Worm (Caenorhabditis elegans) whole organism, L2 larva: ENCODE results near the gene C32D5.14.
A peak's percentile ranks its signal among the peaks of the same experiment; 100 is the strongest.

Experiments used
- C34F6.9 ChIP-seq: fragments of 150-350 bp; optimal IDR thresholded peaks from 2 replicates; lab custom pipeline; 2014; ENCODE audit warnings: missing biosample characterization, missing genetic modification characterization
- F13H6.1 ChIP-seq: sonication (generic microtip); optimal IDR thresholded peaks from 2 replicates; lab custom pipeline; 2016; ENCODE audit warnings: missing genetic modification characterization, missing compliant biosample characterization
- Y55F3AM.14 ChIP-seq: fragments of 200-800 bp; sonication (Bioruptor generic); optimal IDR thresholded peaks from 2 replicates; lab custom pipeline; 2018; ENCODE audit warnings: mild to moderate bottlenecking, missing genetic modification characterization, missing compliant biosample characterization
- ceh-16 ChIP-seq: fragments of 150-350 bp; optimal IDR thresholded peaks from 2 replicates; lab custom pipeline; 2014; ENCODE audit warnings: missing biosample characterization, missing genetic modification characterization
- dmd-4 ChIP-seq: sonication (generic microtip); optimal IDR thresholded peaks from 2 replicates; lab custom pipeline; 2017; ENCODE audit warnings: missing biosample characterization, missing genetic modification characterization
- egl-27 ChIP-seq: sonication (generic microtip); optimal IDR thresholded peaks from 3 replicates; lab custom pipeline; 2017; ENCODE audit warnings: missing biosample characterization, missing genetic modification reagents, missing genetic modification characterization
- mbf-1 ChIP-seq: sonication (generic microtip); optimal IDR thresholded peaks from 2 replicates; lab custom pipeline; 2017; ENCODE audit warnings: missing biosample characterization, missing genetic modification characterization
- nhr-11 ChIP-seq: fragments of 150-350 bp; optimal IDR thresholded peaks from 2 replicates; lab custom pipeline; 2014; ENCODE audit warnings: missing biosample characterization, missing genetic modification characterization
- nhr-25 ChIP-seq: fragments of 150-350 bp; sonication (generic microtip); optimal IDR thresholded peaks from 3 replicates; lab custom pipeline; 2014; ENCODE audit warnings: missing biosample characterization, missing genetic modification characterization
- sma-3 ChIP-seq: sonication (generic microtip); optimal IDR thresholded peaks from 2 replicates; lab custom pipeline; 2016; ENCODE audit warnings: missing genetic modification reagents, missing genetic modification characterization, missing compliant biosample characterization
- snpc-4 ChIP-seq: fragments of 150-350 bp; optimal IDR thresholded peaks from 2 replicates; lab custom pipeline; 2014; ENCODE audit warnings: missing biosample characterization, missing genetic modification characterization
- ztf-4 ChIP-seq: fragments of 150-350 bp; optimal IDR thresholded peaks from 2 replicates; lab custom pipeline; 2014; ENCODE audit warnings: missing biosample characterization, missing genetic modification characterization

The C32D5.14 gene

ce11 chrII:6383183-6383695, 48.0 kb downstream of the C32D5.14 start, which contains the start of gene F58F12.1 (continued):
- peak; percentile 18 for TF ChIP-seq sma-3 (GFP tag; lab: Kevin White, UChicago)
- TF ChIP-seq mbf-1 (tag; lab: Kevin White, UChicago), result no peak
- no peak for TF ChIP-seq nhr-11
- no peak for TF ChIP-seq ceh-16 (tag; lab: Kevin White, UChicago)
- no peak for TF ChIP-seq F13H6.1
- no peak for TF ChIP-seq nhr-25 (tag; lab: Kevin White, UChicago)
- TF ChIP-seq C34F6.9 (tag; lab: Kevin White, UChicago), result peak; percentile 81
- peak; percentile 28 for TF ChIP-seq snpc-4
- TF ChIP-seq egl-27, result no peak
- no peak for TF ChIP-seq dmd-4 (tag; lab: Kevin White, UChicago)
- TF ChIP-seq Y55F3AM.14 (GFP tag; lab: Kevin White, UChicago), result no peak
- no peak for TF ChIP-seq ztf-4 (tag; lab: Kevin White, UChicago)
